Worm (Caenorhabditis elegans) whole organism, L3 larva: ENCODE data around the gene Y116A8C.29.

Source experiments
- ama-1 ChIP-seq: fragments of 150-350 bp; optimal IDR thresholded peaks from 2 replicates; lab custom pipeline; 2018
- egl-27 ChIP-seq: sonication (generic microtip); optimal IDR thresholded peaks from 4 replicates; lab custom pipeline; 2017; ENCODE audit warnings: missing biosample characterization, missing genetic modification reagents, missing genetic modification characterization
- elt-2 ChIP-seq: sonication (generic microtip); optimal IDR thresholded peaks from 2 replicates; lab custom pipeline; 2016; ENCODE audit warnings: missing genetic modification reagents, mild to moderate bottlenecking, missing genetic modification characterization, missing compliant biosample characterization
- fkh-10 ChIP-seq: sonication (generic microtip); optimal IDR thresholded peaks from 2 replicates; lab custom pipeline; 2017; ENCODE audit warnings: missing biosample characterization, missing genetic modification reagents, missing genetic modification characterization
- fos-1 ChIP-seq: fragments of 150-350 bp; optimal IDR thresholded peaks from 2 replicates; lab custom pipeline; 2014; ENCODE audit warnings: missing biosample characterization, missing genetic modification characterization
- lin-15B ChIP-seq: fragments of 150-350 bp; optimal IDR thresholded peaks from 2 replicates; lab custom pipeline; 2014; ENCODE audit warnings: missing biosample characterization, missing genetic modification characterization
- lin-39 ChIP-seq: fragments of 150-350 bp; optimal IDR thresholded peaks from 2 replicates; lab custom pipeline; 2018; ENCODE audit warnings: missing biosample characterization, missing genetic modification reagents, missing genetic modification characterization
- lsy-12 ChIP-seq: sonication (generic microtip); optimal IDR thresholded peaks from 2 replicates; lab custom pipeline; 2016; ENCODE audit warnings: mild to moderate bottlenecking, missing genetic modification characterization, missing compliant biosample characterization
- mdl-1 ChIP-seq: fragments of 150-350 bp; optimal IDR thresholded peaks from 2 replicates; lab custom pipeline; 2014; ENCODE audit warnings: missing biosample characterization, missing genetic modification characterization
- nhr-77 ChIP-seq: fragments of 150-350 bp; optimal IDR thresholded peaks from 2 replicates; lab custom pipeline; 2014; ENCODE audit warnings: missing biosample characterization, missing genetic modification characterization
- pqm-1 ChIP-seq: fragments of 150-350 bp; optimal IDR thresholded peaks from 2 replicates; lab custom pipeline; 2017; ENCODE audit warnings: missing biosample characterization, missing genetic modification characterization, inconsistent platforms
- snpc-4 ChIP-seq: fragments of 150-350 bp; optimal IDR thresholded peaks from 2 replicates; lab custom pipeline; 2014; ENCODE audit warnings: missing biosample characterization, missing genetic modification characterization
- tbx-2 ChIP-seq: sonication (generic microtip); optimal IDR thresholded peaks from 2 replicates; lab custom pipeline; 2016; ENCODE audit warnings: mild to moderate bottlenecking, missing genetic modification characterization, missing compliant biosample characterization
- unc-62 ChIP-seq: fragments of 150-350 bp; sonication (generic microtip); optimal IDR thresholded peaks from 4 replicates; lab custom pipeline; 2014; ENCODE audit warnings: missing biosample characterization, missing genetic modification reagents, missing genetic modification characterization

- TF ChIP-seq lsy-12 (tag; lab: Kevin White, UChicago): no peak
- TF ChIP-seq egl-27 (tag; lab: Kevin White, UChicago): no peak
- no peak for TF ChIP-seq snpc-4
- TF ChIP-seq ama-1 (lab: Kevin White, UChicago): no peak
- no peak for TF ChIP-seq lin-39 (tag; lab: Kevin White, UChicago)
- no peak for TF ChIP-seq fos-1 (tag; lab: Kevin White, UChicago)
- TF ChIP-seq nhr-77: no peak
- TF ChIP-seq fkh-10 (GFP tag; lab: Kevin White, UChicago): no peak
- no peak for TF ChIP-seq unc-62 (GFP tag; lab: Kevin White, UChicago)
- TF ChIP-seq lin-15B (tag; lab: Kevin White, UChicago): no peak
- TF ChIP-seq pqm-1: no peak
- TF ChIP-seq mdl-1 (tag; lab: Kevin White, UChicago): no peak
- TF ChIP-seq tbx-2 (tag; lab: Kevin White, UChicago): no peak
- no peak for TF ChIP-seq elt-2
Observed at ce11 chrIV:17121058-17121773, 27.4 kb downstream of the Y116A8C.29 start.
